Fruit fly (Drosophila melanogaster) whole organism, embryonic: ENCODE data around the gene Uch-L5R.
A peak's percentile ranks its signal among the peaks of the same experiment; 100 is the strongest.

Experiments
- Fer1 ChIP-seq: fragments of 200-800 bp; sonication (Bioruptor generic); optimal IDR thresholded peaks from 2 replicates; lab custom pipeline; 2017; ENCODE audit warnings: missing biosample characterization, mild to moderate bottlenecking, missing genetic modification characterization
- Opbp ChIP-seq: fragments of 200-800 bp; sonication (Bioruptor generic); IDR thresholded peaks from 3 replicates; pipeline ENCODE4 v1.3.6; 2022; ENCODE audit warnings: missing biosample characterization, missing genetic modification characterization; ENCODE audit not compliant: partially characterized antibody
- Six4 ChIP-seq: fragments of 200-800 bp; sonication (Bioruptor generic); optimal IDR thresholded peaks from 2 replicates; lab custom pipeline; 2016; ENCODE audit warnings: missing biosample characterization, missing genetic modification characterization
- gro ChIP-seq: fragments of 200-800 bp; sonication (Bioruptor generic); optimal IDR thresholded peaks from 2 replicates; lab custom pipeline; 2016; ENCODE audit warnings: missing biosample characterization, missing genetic modification characterization
- tgo ChIP-seq: fragments of 200-800 bp; sonication (Bioruptor generic); IDR thresholded peaks from 3 replicates; pipeline ENCODE4 v1.3.6; 2022; ENCODE audit warnings: missing biosample characterization, missing genetic modification characterization
- twi ChIP-seq: fragments of 200-800 bp; optimal IDR thresholded peaks from 2 replicates; lab custom pipeline; 2019; ENCODE audit warnings: missing biosample characterization, mild to moderate bottlenecking, missing genetic modification characterization, moderate library complexity
- vvl ChIP-seq: fragments of 200-800 bp; sonication (Bioruptor generic); IDR thresholded peaks from 2 replicates; pipeline ENCODE4 v1.3.6; 2022; ENCODE audit warnings: missing biosample characterization, missing genetic modification characterization

- TF ChIP-seq Six4 (GFP tag; lab: Kevin White, UChicago) = no peak
- 0 out of 3 replicates have a peak, but pooled peaks have one; percentile 35 for TF ChIP-seq Opbp
- no peak for TF ChIP-seq tgo (GFP tag; lab: Robert Waterston, UW)
- TF ChIP-seq Fer1 = no peak
- no peak for TF ChIP-seq vvl (GFP tag; lab: Robert Waterston, UW)
- TF ChIP-seq twi = no peak
- no peak for TF ChIP-seq gro (GFP tag; lab: Kevin White, UChicago)
Measured at dm6 chrX:12020857-12021256, 35.6 kb downstream of the Uch-L5R start, which contains the start of gene Tango4.
